Worm (Caenorhabditis elegans) whole organism, young adult: ENCODE results near the gene ubc-1.

Experiments
- C06A6.2 ChIP-seq: fragments of 200-800 bp; sonication (Bioruptor generic); conservative IDR thresholded peaks from 2 replicates; pipeline ENCODE4 v1.3.6; 2022; ENCODE audit warnings: missing genetic modification characterization, missing compliant biosample characterization
- F33H1.4 ChIP-seq: fragments of 200-800 bp; sonication (Bioruptor generic); IDR thresholded peaks from 2 replicates; pipeline ENCODE4 v1.3.6; 2022; ENCODE audit warnings: missing genetic modification reagents, missing genetic modification characterization, missing compliant biosample characterization
- F39B2.1 ChIP-seq: fragments of 200-800 bp; sonication (Bioruptor generic); IDR thresholded peaks from 2 replicates; pipeline ENCODE4 v1.3.6; 2022; ENCODE audit warnings: missing genetic modification reagents, missing genetic modification characterization, missing compliant biosample characterization
- F57A8.1 ChIP-seq: fragments of 200-800 bp; sonication (Bioruptor generic); optimal IDR thresholded peaks from 2 replicates; lab custom pipeline; 2018; ENCODE audit warnings: mild to moderate bottlenecking, missing genetic modification characterization, moderate library complexity, missing compliant biosample characterization
- F57C9.4 ChIP-seq: sonication (generic microtip); optimal IDR thresholded peaks from 2 replicates; lab custom pipeline; 2017; ENCODE audit warnings: mild to moderate bottlenecking, missing genetic modification characterization, missing compliant biosample characterization
- K11D2.4 ChIP-seq: fragments of 200-800 bp; sonication (Bioruptor generic); IDR thresholded peaks from 2 replicates; pipeline ENCODE4 v1.3.6; 2022; ENCODE audit warnings: missing genetic modification reagents, missing genetic modification characterization, missing compliant biosample characterization
- T07F8.4 ChIP-seq: sonication (generic microtip); optimal IDR thresholded peaks from 2 replicates; lab custom pipeline; 2016; ENCODE audit warnings: mild to moderate bottlenecking, missing genetic modification characterization, moderate library complexity, missing compliant biosample characterization
- Y67H2A.10 ChIP-seq: fragments of 200-800 bp; sonication (Bioruptor generic); conservative IDR thresholded peaks from 2 replicates; pipeline ENCODE4 v1.3.6; 2022; ENCODE audit warnings: missing genetic modification reagents, missing genetic modification characterization, missing compliant biosample characterization
- akir-1 ChIP-seq: fragments of 200-800 bp; sonication (Bioruptor generic); optimal IDR thresholded peaks from 2 replicates; lab custom pipeline; 2018; ENCODE audit warnings: mild to moderate bottlenecking, missing genetic modification characterization, moderate library complexity, missing compliant biosample characterization
- ama-1 ChIP-seq, 3 experiments: fragments of 150-350 bp in 1 of 3; sonication (generic microtip) in 2 of 3; optimal IDR thresholded peaks; 2 replicates each; lab custom pipeline; 2014 to 2018; ENCODE audit warnings: missing biosample characterization in 2 of 3, missing genetic modification characterization in 2 of 3, missing genetic modification reagents in 2 of 3
- aptf-2 ChIP-seq: fragments of 200-800 bp; sonication (Bioruptor generic); conservative IDR thresholded peaks from 2 replicates; pipeline ENCODE4 v1.3.6; 2022; ENCODE audit warnings: missing genetic modification reagents, missing genetic modification characterization, missing compliant biosample characterization
- aptf-3 ChIP-seq: fragments of 200-800 bp; sonication (Bioruptor generic); IDR thresholded peaks from 2 replicates; pipeline ENCODE4 v1.3.6; 2022; ENCODE audit warnings: missing genetic modification characterization, missing compliant biosample characterization
- athp-1 ChIP-seq: sonication (generic microtip); optimal IDR thresholded peaks from 2 replicates; lab custom pipeline; 2017; ENCODE audit warnings: mild to moderate bottlenecking, missing genetic modification characterization, missing compliant biosample characterization
- attf-3 ChIP-seq: fragments of 200-800 bp; sonication (Bioruptor generic); conservative IDR thresholded peaks from 2 replicates; pipeline ENCODE4 v1.3.6; 2022; ENCODE audit warnings: missing genetic modification reagents, missing genetic modification characterization, missing compliant biosample characterization
- cebp-1 ChIP-seq, 2 experiments: fragments of 200-800 bp in 1 of 2; sonication (Bioruptor generic) in 1 of 2; sonication (generic microtip) in 1 of 2; IDR thresholded peaks in 1 of 2; optimal IDR thresholded peaks in 1 of 2; 2 replicates each; pipeline versions ENCODE4 v1.3.6 to Lab custom; 2017 to 2022; ENCODE audit warnings: missing compliant biosample characterization in 2 of 2, missing genetic modification characterization in 2 of 2, mild to moderate bottlenecking in 1 of 2, missing genetic modification reagents in 1 of 2, moderate library complexity in 1 of 2
- ceh-40 ChIP-seq: fragments of 200-800 bp; sonication (Bioruptor generic); IDR thresholded peaks from 2 replicates; pipeline ENCODE4 v1.3.6; 2022; ENCODE audit warnings: missing genetic modification characterization, missing compliant biosample characterization
- die-1 ChIP-seq: sonication (generic microtip); optimal IDR thresholded peaks from 2 replicates; lab custom pipeline; 2016; ENCODE audit warnings: missing genotype, mild to moderate bottlenecking, missing genetic modification characterization, missing compliant biosample characterization
- egl-18 ChIP-seq: fragments of 200-800 bp; sonication (Bioruptor generic); IDR thresholded peaks from 2 replicates; pipeline ENCODE4 v1.3.6; 2022; ENCODE audit warnings: missing genetic modification reagents, missing genetic modification characterization, missing compliant biosample characterization
- ekl-4 ChIP-seq: fragments of 200-800 bp; sonication (Bioruptor generic); IDR thresholded peaks from 2 replicates; pipeline ENCODE4 v1.3.6; 2022; ENCODE audit warnings: missing genetic modification reagents, missing genetic modification characterization, missing compliant biosample characterization
- ets-4 ChIP-seq: fragments of 200-800 bp; sonication (Bioruptor generic); optimal IDR thresholded peaks from 2 replicates; lab custom pipeline; 2018; ENCODE audit warnings: mild to moderate bottlenecking, missing genetic modification characterization, missing compliant biosample characterization
- fkh-3 ChIP-seq: sonication (generic microtip); optimal IDR thresholded peaks from 2 replicates; lab custom pipeline; 2016; ENCODE audit warnings: mild to moderate bottlenecking, missing genetic modification characterization, missing compliant biosample characterization
- hmg-20 ChIP-seq: fragments of 200-800 bp; sonication (Bioruptor generic); IDR thresholded peaks from 2 replicates; pipeline ENCODE4 v1.3.6; 2022; ENCODE audit warnings: missing genetic modification reagents, missing genetic modification characterization, missing compliant biosample characterization
- hrde-1 ChIP-seq: sonication (generic microtip); optimal IDR thresholded peaks from 2 replicates; lab custom pipeline; 2016; ENCODE audit warnings: missing genetic modification characterization, mild to moderate bottlenecking, missing compliant biosample characterization, moderate library complexity, missing genotype, missing genetic modification reagents, borderline replicate concordance
- let-607 ChIP-seq, 2 experiments: fragments of 200-800 bp in 1 of 2; sonication (Bioruptor generic) in 1 of 2; sonication (generic microtip) in 1 of 2; optimal IDR thresholded peaks; 2 replicates each; lab custom pipeline; 2016 to 2018; ENCODE audit warnings: mild to moderate bottlenecking in 2 of 2, missing compliant biosample characterization in 2 of 2, missing genetic modification characterization in 2 of 2, moderate library complexity in 2 of 2, missing genotype in 1 of 2
- lin-35 ChIP-seq, 3 experiments: fragments of 150-350 bp in 2 of 3; sonication (generic microtip) in 1 of 3; optimal IDR thresholded peaks; 2 replicates each; lab custom pipeline; 2014 to 2018; ENCODE audit warnings: missing biosample characterization in 3 of 3, missing genetic modification characterization in 3 of 3, missing genetic modification reagents in 3 of 3
- lin-40 ChIP-seq: sonication (generic microtip); optimal IDR thresholded peaks from 2 replicates; lab custom pipeline; 2016; ENCODE audit warnings: missing genetic modification characterization, mild to moderate bottlenecking, missing compliant biosample characterization, missing genotype, missing genetic modification reagents
- lir-1 ChIP-seq: fragments of 200-800 bp; sonication (Bioruptor generic); conservative IDR thresholded peaks from 2 replicates; pipeline ENCODE4 v1.3.6; 2022; ENCODE audit warnings: missing genetic modification reagents, missing genetic modification characterization, missing compliant biosample characterization
- madf-10 ChIP-seq: sonication (generic microtip); optimal IDR thresholded peaks from 2 replicates; lab custom pipeline; 2016; ENCODE audit warnings: mild to moderate bottlenecking, missing genetic modification characterization, missing compliant biosample characterization
- mcd-1 ChIP-seq: fragments of 200-800 bp; sonication (Bioruptor generic); IDR thresholded peaks from 2 replicates; pipeline ENCODE4 v1.3.6; 2022; ENCODE audit warnings: missing genetic modification reagents, missing genetic modification characterization, missing compliant biosample characterization
- nhr-120 ChIP-seq: fragments of 200-800 bp; sonication (Bioruptor generic); IDR thresholded peaks from 2 replicates; pipeline ENCODE4 v1.3.6; 2022; ENCODE audit warnings: missing genetic modification characterization, missing compliant biosample characterization
- nhr-90 ChIP-seq: sonication (generic microtip); optimal IDR thresholded peaks from 2 replicates; lab custom pipeline; 2016; ENCODE audit warnings: missing genotype, mild to moderate bottlenecking, missing genetic modification characterization, missing compliant biosample characterization
- pbrm-1 ChIP-seq: fragments of 200-800 bp; sonication (Bioruptor generic); IDR thresholded peaks from 2 replicates; pipeline ENCODE4 v1.3.6; 2022; ENCODE audit warnings: missing genetic modification reagents, missing genetic modification characterization, missing compliant biosample characterization
- pha-4 ChIP-seq: fragments of 150-350 bp; sonication (generic microtip); optimal IDR thresholded peaks from 2 replicates; lab custom pipeline; 2014; ENCODE audit warnings: missing biosample characterization, missing genetic modification reagents, missing genetic modification characterization
- snpc-1.1 ChIP-seq: sonication (generic microtip); optimal IDR thresholded peaks from 2 replicates; lab custom pipeline; 2017; ENCODE audit warnings: missing genetic modification characterization, mild to moderate bottlenecking, missing compliant biosample characterization, antibody characterized with exemption, moderate library complexity, missing genotype, missing genetic modification reagents; ENCODE audit not compliant: insufficient read depth
- snpc-4 ChIP-seq, 5 experiments: fragments of 150-350 bp in 1 of 5; sonication (generic microtip) in 4 of 5; optimal IDR thresholded peaks; 2 replicates each; lab custom pipeline; 2014 to 2018; ENCODE audit warnings: missing genetic modification characterization in 5 of 5, missing biosample characterization in 3 of 5, antibody characterized with exemption in 2 of 5, mild to moderate bottlenecking in 2 of 5, missing compliant biosample characterization in 2 of 5, missing genotype in 2 of 5, moderate library complexity in 2 of 5, missing genetic modification reagents in 1 of 5
- somi-1 ChIP-seq: fragments of 200-800 bp; sonication (Bioruptor generic); optimal IDR thresholded peaks from 2 replicates; lab custom pipeline; 2018; ENCODE audit warnings: mild to moderate bottlenecking, missing genetic modification characterization, missing compliant biosample characterization
- tlf-1 ChIP-seq: fragments of 200-800 bp; sonication (Bioruptor generic); optimal IDR thresholded peaks from 2 replicates; lab custom pipeline; 2018; ENCODE audit warnings: mild to moderate bottlenecking, missing genetic modification characterization, missing compliant biosample characterization
- xnd-1 ChIP-seq: sonication (generic microtip); optimal IDR thresholded peaks from 2 replicates; lab custom pipeline; 2016; ENCODE audit warnings: missing genotype, missing genetic modification reagents, missing genetic modification characterization, missing compliant biosample characterization
- ztf-22 ChIP-seq: fragments of 200-800 bp; sonication (Bioruptor generic); optimal IDR thresholded peaks from 2 replicates; lab custom pipeline; 2018; ENCODE audit warnings: mild to moderate bottlenecking, missing genetic modification characterization, moderate library complexity, missing compliant biosample characterization
- ztf-25 ChIP-seq: fragments of 200-800 bp; sonication (Bioruptor generic); IDR thresholded peaks from 2 replicates; pipeline ENCODE4 v1.3.6; 2022; ENCODE audit warnings: missing genetic modification reagents, missing genetic modification characterization, missing compliant biosample characterization

ubc-1 gene

ce11 chrIV:4112387-4112786 lies 9.6 kb downstream of the ubc-1 start, which contains the start of gene F49F1.14:
Gene F49F1.14 (minus strand): TSS chrIV:4112487.
- TF ChIP-seq ekl-4 (GFP tag; lab: Robert Waterston, UW), result no peak
- TF ChIP-seq Y67H2A.10 (GFP tag; lab: Robert Waterston, UW), result no peak
- TF ChIP-seq ztf-22 (GFP tag; lab: Kevin White, UChicago), result no peak
- TF ChIP-seq pha-4, result no peak
- TF ChIP-seq let-607 (tag; optimal IDR thresholded peaks at IDR 0.05; lab: Kevin White, UChicago), result no peak
- no peak for TF ChIP-seq F57C9.4
- no peak for TF ChIP-seq cebp-1 (GFP tag; IDR thresholded peaks at IDR 0.05; lab: Robert Waterston, UW)
- TF ChIP-seq cebp-1 (tag; optimal IDR thresholded peaks at IDR 0.05; lab: Kevin White, UChicago), result no peak
- no peak for TF ChIP-seq snpc-1.1
- no peak for TF ChIP-seq hmg-20 (GFP tag; lab: Robert Waterston, UW)
- TF ChIP-seq K11D2.4 (GFP tag; lab: Robert Waterston, UW), result no peak
- TF ChIP-seq ama-1 (optimal IDR thresholded peaks at IDR 0.05; lab: Kevin White, UChicago), result no peak
- TF ChIP-seq ama-1 (GFP tag; optimal IDR thresholded peaks at IDR 0.05; lab: Kevin White, UChicago), result no peak
- TF ChIP-seq lin-40, result no peak
- no peak for TF ChIP-seq pbrm-1
- TF ChIP-seq madf-10 (tag; lab: Kevin White, UChicago), result no peak
- TF ChIP-seq ztf-25, result no peak
- no peak for TF ChIP-seq T07F8.4
- TF ChIP-seq C06A6.2 (GFP tag; lab: Robert Waterston, UW), result no peak
- TF ChIP-seq nhr-90 (tag; lab: Kevin White, UChicago), result no peak
- TF ChIP-seq fkh-3, result no peak

ce11 chrIV:4114526-4114925 lies 11.7 kb downstream of the ubc-1 start, which contains the start of gene F49F1.15:
Gene F49F1.15 (minus strand): TSS chrIV:4114626.
- TF ChIP-seq F57A8.1 (GFP tag; lab: Kevin White, UChicago) (no peak), egl-18 (GFP tag; lab: Robert Waterston, UW) (no peak), akir-1 (GFP tag; lab: Kevin White, UChicago) (no peak), mcd-1 (GFP tag; lab: Robert Waterston, UW) (no peak), somi-1 (GFP tag; lab: Kevin White, UChicago) (no peak), hrde-1 (tag; lab: Kevin White, UChicago) (no peak), T07F8.4 (no peak), xnd-1 (tag; lab: Kevin White, UChicago) (no peak)

DNA sequence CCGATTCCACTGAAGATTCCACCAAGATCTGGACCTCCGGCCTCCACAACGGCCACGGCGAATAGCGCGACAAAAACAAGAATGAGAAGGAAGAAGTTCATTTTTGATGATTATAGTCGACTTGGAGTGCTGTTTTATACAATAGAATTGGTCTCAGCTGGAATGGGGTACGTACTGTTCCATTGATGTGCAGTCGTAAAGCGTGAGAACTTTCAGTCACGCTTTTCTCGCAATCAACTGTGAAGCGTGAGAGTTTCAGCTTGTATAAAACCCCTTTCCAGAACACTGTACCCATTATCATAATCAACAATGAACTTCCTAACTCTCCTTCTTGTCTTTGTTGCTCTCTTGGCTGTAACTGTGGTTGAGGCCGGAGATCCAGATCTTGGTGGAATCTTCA lies 12.8 kb downstream of the ubc-1 start, which contains the start of the genes F49F1.4 and F49F1.2:
Gene F49F1.4 (minus strand): TSS at position 101 of the 400 bp plus-strand sequence.
Gene F49F1.2 (plus strand): TSS at position 310 of the 400 bp plus-strand sequence.
- TF ChIP-seq F39B2.1 (GFP tag; lab: Robert Waterston, UW) (no peak), F33H1.4 (GFP tag; lab: Robert Waterston, UW) (no peak), cebp-1 (GFP tag; IDR thresholded peaks at IDR 0.05; lab: Robert Waterston, UW) (no peak), cebp-1 (tag; optimal IDR thresholded peaks at IDR 0.05; lab: Kevin White, UChicago) (no peak), attf-3 (GFP tag; lab: Robert Waterston, UW) (no peak), ceh-40 (GFP tag; lab: Robert Waterston, UW) (no peak), lir-1 (no peak), let-607 (tag; optimal IDR thresholded peaks at IDR 0.05; lab: Kevin White, UChicago) (no peak), die-1 (no peak), ets-4 (GFP tag; lab: Kevin White, UChicago) (no peak), ztf-22 (GFP tag; lab: Kevin White, UChicago) (no peak), athp-1 (tag; lab: Kevin White, UChicago) (no peak), C06A6.2 (GFP tag; lab: Robert Waterston, UW) (no peak), aptf-2 (GFP tag; lab: Robert Waterston, UW) (no peak), lin-35 (GFP tag; optimal IDR thresholded peaks at IDR 0.05; lab: Kevin White, UChicago) (no peak), tlf-1 (GFP tag; lab: Kevin White, UChicago) (no peak), nhr-120 (no peak), aptf-3 (GFP tag; lab: Robert Waterston, UW) (no peak), snpc-4 (GFP tag; optimal IDR thresholded peaks at IDR 0.05; lab: Kevin White, UChicago) (no peak), snpc-4 (tag; optimal IDR thresholded peaks at IDR 0.05; lab: Kevin White, UChicago) (no peak), akir-1 (GFP tag; lab: Kevin White, UChicago) (no peak)
